Worm (Caenorhabditis elegans): ENCODE data around the gene cnc-2.

DNA sequence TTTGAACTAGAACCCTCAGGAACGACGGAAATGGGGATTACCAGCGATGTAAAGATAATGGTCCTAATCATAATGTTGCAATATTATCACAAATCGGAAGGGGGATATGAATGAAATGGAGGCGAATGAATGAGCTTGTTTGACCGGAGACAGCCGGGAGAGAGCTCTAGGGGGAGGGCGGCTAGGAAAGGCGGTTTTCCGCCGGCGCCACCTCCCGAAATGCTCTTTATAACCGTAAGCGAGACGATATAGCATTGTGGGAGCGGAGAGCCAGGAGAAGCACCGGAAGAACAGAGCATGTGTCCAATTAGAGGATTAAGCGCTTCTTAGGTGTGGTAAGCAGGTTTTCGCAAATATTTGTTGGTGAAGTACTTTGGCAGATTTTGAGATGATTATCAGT is 24.4 kb downstream of the cnc-2 start, which contains the start of gene R12A1.3:
- TF ChIP-seq hmg-4 (GFP tag; optimal IDR thresholded peaks at IDR 0.05) (no peak), ceh-36 (tag; optimal IDR thresholded peaks at IDR 0.05) (no peak), ama-1 (optimal IDR thresholded peaks at IDR 0.05) (no peak)
